Worm (Caenorhabditis elegans): ENCODE measurements around the gene T07C12.10.
A peak's percentile ranks its signal among the peaks of the same experiment; 100 is the strongest.

The T07C12.10 gene

ce11 chrV:9960376-9960775, at the start of gene T07C12.10:
Gene T07C12.10 (minus strand): TSS chrV:9960476.
- TF ChIP-seq ceh-82 (tag; optimal IDR thresholded peaks at IDR 0.05) (no peak), hpl-2 (GFP tag; optimal IDR thresholded peaks at IDR 0.05) (no peak), mep-1 (tag; optimal IDR thresholded peaks at IDR 0.05) (no peak), snpc-4 (tag; optimal IDR thresholded peaks at IDR 0.05) (no peak), hlh-4 (tag; optimal IDR thresholded peaks at IDR 0.05) (no peak), sox-4 (tag; optimal IDR thresholded peaks at IDR 0.05) (no peak), nhr-28 (tag; optimal IDR thresholded peaks at IDR 0.05) (no peak), nhr-237 (tag; optimal IDR thresholded peaks at IDR 0.05) (no peak), F16B12.6 (tag; optimal IDR thresholded peaks at IDR 0.05) (no peak), sptf-1 (tag; optimal IDR thresholded peaks at IDR 0.05) (no peak), nhr-76 (tag; optimal IDR thresholded peaks at IDR 0.05) (no peak)

DNA sequence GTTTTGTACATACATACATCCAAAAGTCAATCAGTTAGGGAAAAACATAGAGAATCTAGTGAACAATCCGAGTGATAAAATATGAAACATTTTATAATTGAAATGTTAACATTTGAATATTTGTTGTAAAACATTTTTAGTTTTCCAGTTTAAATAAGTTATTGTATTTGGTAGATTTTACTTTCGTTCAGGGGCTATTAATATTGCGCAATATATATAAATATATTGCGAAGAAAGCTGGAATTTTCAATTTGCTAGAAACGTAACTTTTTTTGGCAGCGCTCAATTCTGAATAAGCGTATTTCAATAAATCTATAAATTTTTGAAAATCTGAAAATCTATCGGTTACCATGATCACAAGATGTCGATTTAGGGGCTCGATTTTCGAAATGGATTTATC, 47.2 kb upstream of the T07C12.10 start:
- TF ChIP-seq mep-1 (tag; optimal IDR thresholded peaks at IDR 0.05) (no peak), skn-1 (tag; optimal IDR thresholded peaks at IDR 0.05) (no peak), lin-13 (GFP tag; optimal IDR thresholded peaks at IDR 0.05) (no peak), lin-35 (GFP tag; optimal IDR thresholded peaks at IDR 0.05) (no peak), elt-2 (tag; optimal IDR thresholded peaks at IDR 0.05) (no peak)

ce11 chrV:10006374-10006773, 46.1 kb upstream of the T07C12.10 start:
- peak in 1 of 2 experiments; percentile 8 for TF ChIP-seq lin-35 (GFP tag; optimal IDR thresholded peaks at IDR 0.05)
- TF ChIP-seq elt-3 (tag; optimal IDR thresholded peaks at IDR 0.05) = peak in 1 of 6 experiments; percentile 27
- no peak for TF ChIP-seq dsc-1 (tag; optimal IDR thresholded peaks at IDR 0.05)
- no peak for TF ChIP-seq efl-1 (optimal IDR thresholded peaks at IDR 0.05)
- TF ChIP-seq efl-1 (GFP tag; optimal IDR thresholded peaks at IDR 0.05 in 1 of 2) = peak in 1 of 2 experiments; percentile 90
- TF ChIP-seq isw-1 (GFP tag; IDR thresholded peaks at IDR 0.05) = no peak
- TF ChIP-seq unc-130 (tag; optimal IDR thresholded peaks at IDR 0.05) = peak; percentile 34

DNA sequence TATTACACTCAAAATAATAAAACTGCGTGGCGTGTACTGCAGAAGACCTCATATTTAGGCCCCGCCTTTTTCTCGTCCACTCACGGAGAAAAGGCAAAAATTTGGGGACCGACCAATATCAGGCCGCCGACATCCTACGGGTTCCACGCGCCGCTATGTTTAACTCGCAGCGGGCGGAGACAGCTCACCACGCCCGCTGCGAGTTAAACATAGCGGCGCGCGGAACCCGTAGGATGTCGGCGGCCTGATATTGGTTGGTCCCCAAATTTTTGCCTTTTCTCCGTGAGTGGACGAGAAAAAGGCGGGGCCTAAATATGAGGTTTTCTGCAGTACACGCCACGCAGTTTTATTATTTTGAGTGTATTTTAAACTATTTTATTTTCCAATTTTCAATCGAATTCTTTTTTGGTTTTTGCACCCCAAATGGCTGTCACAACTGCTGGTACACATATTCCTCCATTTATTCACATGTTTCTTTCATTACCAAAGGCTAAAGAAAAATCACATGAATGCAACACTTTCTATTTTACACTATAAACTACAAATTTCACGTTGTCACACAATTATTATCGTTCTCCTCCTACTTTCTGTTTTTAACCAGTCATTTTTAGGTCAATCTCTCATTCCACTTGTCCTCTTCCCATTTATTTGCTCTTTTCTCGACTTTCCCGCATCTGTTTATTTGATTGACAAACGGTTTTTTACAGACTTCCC, 43.9 kb upstream of the T07C12.10 start, which contains the start of gene uda-1:
Gene uda-1 (plus strand): TSS at position 708 of the 714 bp plus-strand sequence.
- TF ChIP-seq blmp-1 (tag; optimal IDR thresholded peaks at IDR 0.05) = peak; percentile 21
- peak; percentile 9 for TF ChIP-seq nhr-85 (tag)
- TF ChIP-seq nhr-20 (tag; optimal IDR thresholded peaks at IDR 0.05) = peak; percentile 21
- TF ChIP-seq snpc-4 (tag; optimal IDR thresholded peaks at IDR 0.05) = peak; percentile 67
- TF ChIP-seq lin-35 (GFP tag; optimal IDR thresholded peaks at IDR 0.05) = peak in 1 of 2 experiments; percentile 21

DNA sequence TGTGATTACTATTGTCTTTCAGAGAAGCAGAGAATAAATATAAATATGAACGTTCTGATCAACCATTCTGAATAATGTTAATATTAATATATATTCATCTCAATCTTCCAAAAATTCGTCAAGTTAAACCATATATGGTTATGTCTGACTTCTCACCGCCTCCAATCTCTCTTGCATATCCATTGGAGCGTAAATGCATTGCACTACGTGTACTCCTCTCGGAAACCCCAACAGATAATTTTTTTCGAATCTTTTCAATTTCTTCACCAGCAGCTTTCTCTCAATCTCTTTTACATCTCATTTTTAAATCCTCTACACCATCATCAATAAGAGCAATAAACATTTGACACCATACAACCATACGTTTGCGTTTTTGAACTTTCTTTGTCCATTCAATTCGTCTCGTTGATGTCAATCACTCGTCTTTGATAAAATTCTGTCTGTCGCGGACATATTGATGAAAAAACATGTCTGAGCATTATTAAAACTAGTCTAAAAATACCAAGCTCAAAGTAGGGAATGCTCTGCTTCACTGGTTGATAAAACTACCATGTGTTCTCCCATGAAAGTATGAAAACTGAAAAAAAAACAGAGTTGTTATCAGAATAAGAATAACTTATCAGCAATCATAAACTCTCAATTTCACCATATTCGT, 43.2 kb upstream of the T07C12.10 start:
- no peak for TF ChIP-seq unc-62 (GFP tag; optimal IDR thresholded peaks at IDR 0.05)
- no peak for TF ChIP-seq lin-39 (tag; optimal IDR thresholded peaks at IDR 0.05)
- no peak for TF ChIP-seq fkh-10 (GFP tag; optimal IDR thresholded peaks at IDR 0.05)
- peak; percentile 39 for TF ChIP-seq elt-2 (tag; optimal IDR thresholded peaks at IDR 0.05)
- TF ChIP-seq skn-1 (tag; optimal IDR thresholded peaks at IDR 0.05) = peak; percentile 49
- no peak for TF ChIP-seq Y116A8C.19 (tag; optimal IDR thresholded peaks at IDR 0.05; ENCODE audit: borderline replicate concordance)
- peak; percentile 8 for TF ChIP-seq F16B12.6 (tag; optimal IDR thresholded peaks at IDR 0.05)
- no peak for TF ChIP-seq pqm-1 (tag; optimal IDR thresholded peaks at IDR 0.05)
- no peak for TF ChIP-seq aha-1 (tag; optimal IDR thresholded peaks at IDR 0.05)
- TF ChIP-seq nhr-84 (tag; optimal IDR thresholded peaks at IDR 0.05) = no peak
- TF ChIP-seq nhr-19 (GFP tag; conservative IDR thresholded peaks at IDR 0.05) = peak; percentile 48
- TF ChIP-seq snpc-4 (tag; optimal IDR thresholded peaks at IDR 0.05) = peak; percentile 33
- no peak for TF ChIP-seq fos-1 (tag; optimal IDR thresholded peaks at IDR 0.05)
- TF ChIP-seq sox-4 (tag; optimal IDR thresholded peaks at IDR 0.05) = no peak
- peak; percentile 54 to 67 (median 60) for TF ChIP-seq dpl-1 (GFP tag; optimal IDR thresholded peaks at IDR 0.05)
- no peak for TF ChIP-seq nhr-76 (tag; optimal IDR thresholded peaks at IDR 0.05)
- no peak for TF ChIP-seq unc-86 (tag; optimal IDR thresholded peaks at IDR 0.05)
- TF ChIP-seq nhr-20 (tag; optimal IDR thresholded peaks at IDR 0.05) = peak; percentile 60
- peak; percentile 41 for TF ChIP-seq tbx-2 (tag; optimal IDR thresholded peaks at IDR 0.05)
- TF ChIP-seq nhr-47 (tag; optimal IDR thresholded peaks at IDR 0.05) = peak; percentile 40
- no peak for TF ChIP-seq ceh-88 (GFP tag; IDR thresholded peaks at IDR 0.05)
- no peak for TF ChIP-seq nhr-12 (tag; optimal IDR thresholded peaks at IDR 0.05)
- TF ChIP-seq fkh-8 (tag; optimal IDR thresholded peaks at IDR 0.05) = peak; percentile 22
- TF ChIP-seq sup-37 (GFP tag; optimal IDR thresholded peaks at IDR 0.05) = no peak
- no peak for TF ChIP-seq egl-27 (tag; optimal IDR thresholded peaks at IDR 0.05)
- no peak for TF ChIP-seq unc-30 (tag; optimal IDR thresholded peaks at IDR 0.05)
- TF ChIP-seq jun-1 (tag; optimal IDR thresholded peaks at IDR 0.05) = no peak
